Worm (Caenorhabditis elegans): ENCODE data around the gene calf-1.

Gene calf-1

ce11 chrV:20493271-20494231 lies 14.7 kb upstream of the calf-1 start, which contains the start of gene B0250.5:
B0250.5 (plus strand) TSS chrV:20493924.
- TF ChIP-seq hlh-1 (tag; optimal IDR thresholded peaks at IDR 0.05) (no peak), mep-1 (tag; optimal IDR thresholded peaks at IDR 0.05) (peak; percentile 16), ces-1 (GFP tag; optimal IDR thresholded peaks at IDR 0.05) (peak; percentile 22)

DNA sequence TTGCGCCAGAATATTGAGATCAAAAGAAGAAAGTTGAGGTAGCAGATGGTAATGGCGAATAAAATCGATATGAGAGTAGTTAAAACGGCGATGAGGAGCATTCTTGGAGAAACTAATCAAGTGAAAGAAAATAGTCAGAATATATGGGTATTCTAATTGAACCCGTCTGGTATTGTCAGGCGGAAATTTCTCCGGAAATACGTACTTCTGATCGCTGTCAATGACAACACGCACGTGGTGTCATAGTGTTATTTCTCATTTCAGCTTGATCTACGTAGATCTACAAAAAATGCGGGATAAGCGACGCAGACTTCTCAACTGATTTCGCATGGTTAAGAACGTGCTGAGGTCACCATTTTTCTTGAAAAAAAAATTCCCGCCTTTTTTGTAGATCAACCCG lies 13.5 kb upstream of the calf-1 start, which contains the start of gene srbc-79:
TSS of gene srbc-79 (minus strand) at position 101 of the 400 bp plus-strand sequence.
- no peak for TF ChIP-seq hlh-1 (tag; optimal IDR thresholded peaks at IDR 0.05)
- no peak for TF ChIP-seq unc-62 (GFP tag; optimal IDR thresholded peaks at IDR 0.05)
- no peak for TF ChIP-seq nhr-2 (tag; optimal IDR thresholded peaks at IDR 0.05)

DNA sequence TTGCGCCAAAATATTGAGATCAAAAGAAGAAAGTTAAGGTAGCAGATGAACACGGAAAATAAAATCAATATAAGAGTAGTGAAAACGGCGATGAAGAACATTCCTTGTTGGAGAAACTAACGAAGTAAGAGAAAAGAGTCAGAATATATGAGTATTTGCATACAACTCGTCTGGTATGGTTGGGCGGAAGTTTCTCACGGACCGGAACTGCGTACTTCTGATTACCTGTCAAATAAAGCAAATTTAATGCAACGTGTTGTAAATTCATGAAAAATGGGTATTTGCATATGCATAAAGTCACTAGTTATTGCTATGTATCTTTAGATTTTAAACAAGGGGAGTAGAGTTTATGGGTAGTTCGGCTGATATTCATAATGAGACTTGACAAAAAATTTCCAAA lies 10.2 kb upstream of the calf-1 start, which contains the start of gene srbc-78:
TSS of gene srbc-78 (minus strand) at position 101 of the 400 bp plus-strand sequence.
- no peak for TF ChIP-seq unc-120 (tag; optimal IDR thresholded peaks at IDR 0.05; ENCODE audit: poor library complexity, severe bottlenecking)
- no peak for TF ChIP-seq mls-2 (tag; optimal IDR thresholded peaks at IDR 0.05)
- no peak for TF ChIP-seq nhr-12 (tag; optimal IDR thresholded peaks at IDR 0.05)
- TF ChIP-seq ceh-39 (tag; optimal IDR thresholded peaks at IDR 0.05): no peak
- TF ChIP-seq ztf-11 (tag; optimal IDR thresholded peaks at IDR 0.05): no peak
- no peak for TF ChIP-seq cnd-1 (tag; optimal IDR thresholded peaks at IDR 0.05)
- TF ChIP-seq unc-39 (tag; optimal IDR thresholded peaks at IDR 0.05): no peak
- TF ChIP-seq nhr-237 (tag; optimal IDR thresholded peaks at IDR 0.05): no peak

ce11 chrV:20486549-20486948 lies 7.7 kb upstream of the calf-1 start:
- peak; percentile 7 for TF ChIP-seq unc-120 (tag; optimal IDR thresholded peaks at IDR 0.05; ENCODE audit: poor library complexity, severe bottlenecking)
- peak; percentile 7 for TF ChIP-seq hlh-1 (tag; optimal IDR thresholded peaks at IDR 0.05)
- no peak for TF ChIP-seq unc-62 (GFP tag; optimal IDR thresholded peaks at IDR 0.05)
- no peak for TF ChIP-seq nhr-2 (tag; optimal IDR thresholded peaks at IDR 0.05)
- peak; percentile 34 for TF ChIP-seq ces-1 (GFP tag; optimal IDR thresholded peaks at IDR 0.05)

- TF ChIP-seq mab-5 (tag; optimal IDR thresholded peaks at IDR 0.05) (no peak), ceh-83 (GFP tag; optimal IDR thresholded peaks at IDR 0.05) (no peak), elt-1 (tag; optimal IDR thresholded peaks at IDR 0.05; ENCODE audit: borderline replicate concordance, insufficient read depth) (no peak), nhr-76 (tag; optimal IDR thresholded peaks at IDR 0.05) (no peak), snpc-4 (tag; optimal IDR thresholded peaks at IDR 0.05) (no peak), unc-39 (tag; optimal IDR thresholded peaks at IDR 0.05) (no peak), cnd-1 (tag; optimal IDR thresholded peaks at IDR 0.05) (no peak), ceh-39 (tag; optimal IDR thresholded peaks at IDR 0.05) (no peak), nhr-12 (tag; optimal IDR thresholded peaks at IDR 0.05) (no peak), nhr-2 (tag; optimal IDR thresholded peaks at IDR 0.05) (no peak), mep-1 (tag; optimal IDR thresholded peaks at IDR 0.05) (no peak), zip-8 (tag; optimal IDR thresholded peaks at IDR 0.05) (no peak), ces-1 (GFP tag; optimal IDR thresholded peaks at IDR 0.05) (no peak), lin-13 (tag; optimal IDR thresholded peaks at IDR 0.05) (no peak), mls-2 (tag; optimal IDR thresholded peaks at IDR 0.05) (no peak), lsy-2 (tag; optimal IDR thresholded peaks at IDR 0.05) (no peak), tbx-8 (GFP tag; optimal IDR thresholded peaks at IDR 0.05) (no peak), nhr-28 (tag; optimal IDR thresholded peaks at IDR 0.05) (no peak), hlh-1 (tag; optimal IDR thresholded peaks at IDR 0.05) (no peak), lin-32 (GFP tag; optimal IDR thresholded peaks at IDR 0.05) (no peak)
Observed at ce11 chrV:20485285-20485684, 6.4 kb upstream of the calf-1 start, which contains the start of gene dhcr-7. dhcr-7 (minus strand) TSS chrV:20485385.

DNA sequence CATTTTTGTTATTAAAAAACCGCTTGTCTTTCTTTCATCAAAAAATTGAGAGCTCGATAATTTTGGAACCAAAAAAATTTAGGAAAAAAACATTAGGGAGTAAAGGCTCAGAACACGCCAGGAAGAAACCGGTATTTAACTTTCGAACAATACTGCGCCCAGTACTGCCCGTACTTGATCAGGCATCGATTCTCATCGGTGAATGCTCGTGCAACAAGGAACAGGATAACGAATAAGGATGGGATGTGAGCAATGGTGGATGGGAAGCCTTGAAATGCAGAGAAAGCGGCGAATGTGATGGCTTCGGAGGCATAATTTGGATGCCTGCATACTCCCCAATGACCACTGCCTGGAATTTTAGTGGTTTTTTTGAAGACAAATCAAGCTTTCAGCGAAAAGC lies 1.9 kb upstream of the calf-1 start:
- TF ChIP-seq snpc-4 (tag; optimal IDR thresholded peaks at IDR 0.05) (no peak), pha-4 (tag; optimal IDR thresholded peaks at IDR 0.05) (no peak), lin-32 (GFP tag; optimal IDR thresholded peaks at IDR 0.05) (no peak), mab-5 (tag; optimal IDR thresholded peaks at IDR 0.05) (no peak), zip-8 (tag; optimal IDR thresholded peaks at IDR 0.05) (no peak)

DNA sequence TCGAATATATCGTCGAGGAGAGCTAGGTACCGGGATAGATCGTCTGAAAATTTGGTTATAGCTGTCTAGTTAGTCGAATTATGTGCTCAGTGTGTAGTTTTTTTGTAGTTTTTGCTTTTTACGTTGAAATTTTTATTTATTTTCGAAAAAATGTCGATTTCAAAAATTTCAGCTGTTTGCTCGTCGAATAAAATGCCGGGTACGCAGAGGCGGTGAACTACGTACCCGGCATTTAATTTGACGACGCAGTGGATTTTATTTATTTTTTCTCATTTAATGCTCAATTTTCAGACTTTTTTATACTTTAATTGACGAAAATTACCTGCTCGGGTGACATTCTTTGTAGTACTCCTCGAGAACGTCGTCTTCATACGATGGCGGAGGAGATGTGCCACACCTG lies 1.9 kb downstream of the calf-1 start:
- TF ChIP-seq mab-5 (tag; optimal IDR thresholded peaks at IDR 0.05) (no peak), tbx-8 (GFP tag; optimal IDR thresholded peaks at IDR 0.05) (no peak), nhr-28 (tag; optimal IDR thresholded peaks at IDR 0.05) (no peak), ceh-43 (GFP tag; optimal IDR thresholded peaks at IDR 0.05) (no peak), elt-1 (tag; optimal IDR thresholded peaks at IDR 0.05; ENCODE audit: borderline replicate concordance, insufficient read depth) (no peak), cnd-1 (tag; optimal IDR thresholded peaks at IDR 0.05) (no peak), nhr-76 (tag; optimal IDR thresholded peaks at IDR 0.05) (no peak), zip-8 (tag; optimal IDR thresholded peaks at IDR 0.05) (no peak), lin-13 (tag; optimal IDR thresholded peaks at IDR 0.05) (no peak), M03D4.4 (tag; optimal IDR thresholded peaks at IDR 0.05) (no peak), nhr-2 (tag; optimal IDR thresholded peaks at IDR 0.05) (no peak)
